Worm (Caenorhabditis elegans): ENCODE measurements around the gene elf-1.

The elf-1 gene

ce11 chrIII:644660-645059 lies 44.3 kb upstream of the elf-1 start:
- no peak for TF ChIP-seq lin-32 (GFP tag; optimal IDR thresholded peaks at IDR 0.05)
- no peak for TF ChIP-seq ceh-39 (tag; optimal IDR thresholded peaks at IDR 0.05)
- TF ChIP-seq sptf-1 (tag; optimal IDR thresholded peaks at IDR 0.05): no peak
- no peak for TF ChIP-seq blmp-1 (tag; optimal IDR thresholded peaks at IDR 0.05)
- no peak for TF ChIP-seq nhr-237 (tag; optimal IDR thresholded peaks at IDR 0.05)
- no peak for TF ChIP-seq zip-8 (tag; optimal IDR thresholded peaks at IDR 0.05)
- no peak for TF ChIP-seq bed-3 (GFP tag; optimal IDR thresholded peaks at IDR 0.05)
- TF ChIP-seq ztf-11 (tag; optimal IDR thresholded peaks at IDR 0.05): no peak
- no peak for TF ChIP-seq cnd-1 (tag; optimal IDR thresholded peaks at IDR 0.05)
- no peak for TF ChIP-seq ces-1 (GFP tag; optimal IDR thresholded peaks at IDR 0.05)
- TF ChIP-seq tbx-8 (GFP tag; optimal IDR thresholded peaks at IDR 0.05): no peak
- TF ChIP-seq unc-39 (tag; optimal IDR thresholded peaks at IDR 0.05): no peak

ce11 chrIII:646454-646853 lies 42.5 kb upstream of the elf-1 start, which contains the start of gene orai-1:
orai-1 (plus strand) TSS chrIII:646754.
- TF ChIP-seq unc-39 (tag; optimal IDR thresholded peaks at IDR 0.05) (no peak), mls-2 (tag; optimal IDR thresholded peaks at IDR 0.05) (no peak), zip-8 (tag; optimal IDR thresholded peaks at IDR 0.05) (peak; percentile 18)

- peak; percentile 92 for TF ChIP-seq ham-2 (GFP tag; optimal IDR thresholded peaks at IDR 0.05)
- no peak for TF ChIP-seq elt-1 (tag; optimal IDR thresholded peaks at IDR 0.05; ENCODE audit: borderline replicate concordance, insufficient read depth)
- no peak for TF ChIP-seq mab-5 (tag; optimal IDR thresholded peaks at IDR 0.05)
- no peak for TF ChIP-seq snpc-4 (tag; optimal IDR thresholded peaks at IDR 0.05)
- TF ChIP-seq flh-1 (GFP tag; optimal IDR thresholded peaks at IDR 0.05): no peak
- TF ChIP-seq hlh-1 (tag; optimal IDR thresholded peaks at IDR 0.05): no peak
- TF ChIP-seq lin-13 (tag; optimal IDR thresholded peaks at IDR 0.05): no peak
- TF ChIP-seq ces-1 (GFP tag; optimal IDR thresholded peaks at IDR 0.05): no peak
- no peak for TF ChIP-seq ceh-43 (GFP tag; optimal IDR thresholded peaks at IDR 0.05)
- TF ChIP-seq ztf-11 (tag; optimal IDR thresholded peaks at IDR 0.05): no peak
- no peak for TF ChIP-seq tbx-8 (GFP tag; optimal IDR thresholded peaks at IDR 0.05)
- TF ChIP-seq unc-120 (tag; optimal IDR thresholded peaks at IDR 0.05; ENCODE audit: poor library complexity, severe bottlenecking): peak; percentile 63
- no peak for TF ChIP-seq nhr-28 (tag; optimal IDR thresholded peaks at IDR 0.05)
- TF ChIP-seq unc-62 (GFP tag; optimal IDR thresholded peaks at IDR 0.05): no peak
- no peak for TF ChIP-seq lsy-2 (tag; optimal IDR thresholded peaks at IDR 0.05)
- no peak for TF ChIP-seq nhr-12 (tag; optimal IDR thresholded peaks at IDR 0.05)
- no peak for TF ChIP-seq bed-3 (GFP tag; optimal IDR thresholded peaks at IDR 0.05)
- no peak for TF ChIP-seq sptf-1 (tag; optimal IDR thresholded peaks at IDR 0.05)
- TF ChIP-seq ceh-83 (GFP tag; optimal IDR thresholded peaks at IDR 0.05): no peak
- no peak for TF ChIP-seq nhr-76 (tag; optimal IDR thresholded peaks at IDR 0.05)
- TF ChIP-seq drap-1 (GFP tag; optimal IDR thresholded peaks at IDR 0.05): no peak
- TF ChIP-seq cnd-1 (tag; optimal IDR thresholded peaks at IDR 0.05): no peak
- no peak for TF ChIP-seq lin-32 (GFP tag; optimal IDR thresholded peaks at IDR 0.05)
- no peak for TF ChIP-seq zip-8 (tag; optimal IDR thresholded peaks at IDR 0.05)
- peak; percentile 14 for TF ChIP-seq mep-1 (tag; optimal IDR thresholded peaks at IDR 0.05)
- TF ChIP-seq unc-39 (tag; optimal IDR thresholded peaks at IDR 0.05): no peak
- TF ChIP-seq nhr-237 (tag; optimal IDR thresholded peaks at IDR 0.05): no peak
- no peak for TF ChIP-seq M03D4.4 (tag; optimal IDR thresholded peaks at IDR 0.05)
- TF ChIP-seq mls-2 (tag; optimal IDR thresholded peaks at IDR 0.05): no peak
- TF ChIP-seq sem-2 (GFP tag; optimal IDR thresholded peaks at IDR 0.05): no peak
- TF ChIP-seq blmp-1 (tag; optimal IDR thresholded peaks at IDR 0.05): no peak
- TF ChIP-seq nhr-2 (tag; optimal IDR thresholded peaks at IDR 0.05): peak; percentile 1
- TF ChIP-seq pha-4 (tag; optimal IDR thresholded peaks at IDR 0.05): peak; percentile 53
- TF ChIP-seq elt-3 (tag; optimal IDR thresholded peaks at IDR 0.05): no peak
These were observed 41.7 kb upstream of the elf-1 start for ce11 chrIII:647248-647647.

- no peak for TF ChIP-seq mep-1 (tag; optimal IDR thresholded peaks at IDR 0.05)
- no peak for TF ChIP-seq hlh-1 (tag; optimal IDR thresholded peaks at IDR 0.05)
- no peak for TF ChIP-seq nhr-2 (tag; optimal IDR thresholded peaks at IDR 0.05)
- no peak for TF ChIP-seq lsy-2 (tag; optimal IDR thresholded peaks at IDR 0.05)
- TF ChIP-seq mls-2 (tag; optimal IDR thresholded peaks at IDR 0.05): no peak
- TF ChIP-seq nhr-237 (tag; optimal IDR thresholded peaks at IDR 0.05): no peak
- TF ChIP-seq elt-3 (tag; optimal IDR thresholded peaks at IDR 0.05): no peak
- TF ChIP-seq nhr-76 (tag; optimal IDR thresholded peaks at IDR 0.05): no peak
- TF ChIP-seq ztf-11 (tag; optimal IDR thresholded peaks at IDR 0.05): no peak
- TF ChIP-seq unc-39 (tag; optimal IDR thresholded peaks at IDR 0.05): no peak
- no peak for TF ChIP-seq lin-13 (tag; optimal IDR thresholded peaks at IDR 0.05)
- no peak for TF ChIP-seq ceh-83 (GFP tag; optimal IDR thresholded peaks at IDR 0.05)
- no peak for TF ChIP-seq pha-4 (tag; optimal IDR thresholded peaks at IDR 0.05)
- TF ChIP-seq ham-2 (GFP tag; optimal IDR thresholded peaks at IDR 0.05): no peak
- TF ChIP-seq ceh-39 (tag; optimal IDR thresholded peaks at IDR 0.05): no peak
- no peak for TF ChIP-seq cnd-1 (tag; optimal IDR thresholded peaks at IDR 0.05)
These were observed 39.0 kb upstream of the elf-1 start for ce11 chrIII:649935-650334.

Data from whole organism, mixed stage, embryonic.